Worm (Caenorhabditis elegans) whole organism, late embryonic: ENCODE measurements around the gene pqn-62.

Experiments used
- C08G9.2 ChIP-seq: sonication (generic microtip); optimal IDR thresholded peaks from 2 replicates; lab custom pipeline; 2016; ENCODE audit warnings: mild to moderate bottlenecking, missing genetic modification characterization, moderate library complexity, missing compliant biosample characterization
- K02D7.2 ChIP-seq: sonication (generic microtip); optimal IDR thresholded peaks from 2 replicates; lab custom pipeline; 2017; ENCODE audit warnings: mild to moderate bottlenecking, missing genetic modification characterization, missing compliant biosample characterization
- K09A11.1 ChIP-seq: sonication (generic microtip); optimal IDR thresholded peaks from 2 replicates; lab custom pipeline; 2017; ENCODE audit warnings: antibody characterized with exemption, mild to moderate bottlenecking, missing genetic modification characterization, missing compliant biosample characterization; ENCODE audit not compliant: insufficient read depth
- Y22D7AL.16 ChIP-seq: sonication (generic microtip); optimal IDR thresholded peaks from 2 replicates; lab custom pipeline; 2016; ENCODE audit warnings: missing genetic modification characterization, missing compliant biosample characterization
- ceh-14 ChIP-seq: sonication (generic microtip); optimal IDR thresholded peaks from 2 replicates; lab custom pipeline; 2016; ENCODE audit warnings: missing genotype, missing genetic modification characterization, missing compliant biosample characterization
- ceh-18 ChIP-seq: sonication (generic microtip); optimal IDR thresholded peaks from 2 replicates; lab custom pipeline; 2016; ENCODE audit warnings: missing genetic modification characterization, missing compliant biosample characterization
- ceh-19 ChIP-seq: fragments of 200-800 bp; sonication (Bioruptor generic); optimal IDR thresholded peaks from 2 replicates; lab custom pipeline; 2018; ENCODE audit warnings: mild to moderate bottlenecking, missing genetic modification characterization, missing compliant biosample characterization
- ceh-30 ChIP-seq: fragments of 150-350 bp; optimal IDR thresholded peaks from 2 replicates; lab custom pipeline; 2014; ENCODE audit warnings: missing biosample characterization, missing genetic modification characterization
- ceh-31 ChIP-seq: sonication (generic microtip); optimal IDR thresholded peaks from 2 replicates; lab custom pipeline; 2016; ENCODE audit warnings: missing genetic modification characterization, missing compliant biosample characterization
- ceh-34 ChIP-seq: sonication (generic microtip); optimal IDR thresholded peaks from 2 replicates; lab custom pipeline; 2016; ENCODE audit warnings: mild to moderate bottlenecking, missing genetic modification characterization, missing compliant biosample characterization
- ceh-45 ChIP-seq: fragments of 200-800 bp; sonication (Bioruptor generic); IDR thresholded peaks from 2 replicates; pipeline ENCODE4 v1.3.6; 2022; ENCODE audit warnings: missing genetic modification reagents, missing genetic modification characterization, missing compliant biosample characterization
- ceh-48 ChIP-seq: sonication (generic microtip); optimal IDR thresholded peaks from 2 replicates; lab custom pipeline; 2016; ENCODE audit warnings: missing genetic modification characterization, inconsistent platforms, missing compliant biosample characterization
- ceh-9 ChIP-seq: sonication (generic microtip); optimal IDR thresholded peaks from 2 replicates; lab custom pipeline; 2016; ENCODE audit warnings: mild to moderate bottlenecking, missing genetic modification characterization, inconsistent platforms, missing compliant biosample characterization
- che-1 ChIP-seq: sonication (generic microtip); optimal IDR thresholded peaks from 2 replicates; lab custom pipeline; 2016; ENCODE audit warnings: mild to moderate bottlenecking, missing genetic modification characterization, missing compliant biosample characterization
- dve-1 ChIP-seq: sonication (generic microtip); optimal IDR thresholded peaks from 2 replicates; lab custom pipeline; 2017; ENCODE audit warnings: antibody characterized with exemption, mild to moderate bottlenecking, missing genetic modification characterization, missing compliant biosample characterization
- elt-2 ChIP-seq: sonication (generic microtip); optimal IDR thresholded peaks from 2 replicates; lab custom pipeline; 2016; ENCODE audit warnings: missing genetic modification reagents, missing genetic modification characterization, missing compliant biosample characterization
- fkh-10 ChIP-seq: fragments of 150-350 bp; optimal IDR thresholded peaks from 2 replicates; lab custom pipeline; 2014; ENCODE audit warnings: missing biosample characterization, missing genetic modification reagents, missing genetic modification characterization
- fkh-6 ChIP-seq: sonication (generic microtip); optimal IDR thresholded peaks from 2 replicates; lab custom pipeline; 2016; ENCODE audit warnings: missing genetic modification characterization, missing compliant biosample characterization
- gmeb-2 ChIP-seq: sonication (generic microtip); optimal IDR thresholded peaks from 2 replicates; lab custom pipeline; 2016; ENCODE audit warnings: missing genetic modification characterization, inconsistent platforms, missing compliant biosample characterization
- lin-11 ChIP-seq: fragments of 200-800 bp; sonication (Bioruptor generic); optimal IDR thresholded peaks from 2 replicates; lab custom pipeline; 2018; ENCODE audit warnings: mild to moderate bottlenecking, missing genetic modification characterization, missing compliant biosample characterization
- madf-2 ChIP-seq: sonication (generic microtip); optimal IDR thresholded peaks from 2 replicates; lab custom pipeline; 2017; ENCODE audit warnings: missing genetic modification characterization, missing compliant biosample characterization
- nfya-1 ChIP-seq: sonication (generic microtip); optimal IDR thresholded peaks from 2 replicates; lab custom pipeline; 2017; ENCODE audit warnings: missing genetic modification characterization, mild to moderate bottlenecking, missing compliant biosample characterization, antibody characterized with exemption, moderate library complexity
- nhr-232 ChIP-seq: sonication (generic microtip); optimal IDR thresholded peaks from 2 replicates; lab custom pipeline; 2016; ENCODE audit warnings: missing genetic modification characterization, missing compliant biosample characterization
- pag-3 ChIP-seq: sonication (generic microtip); optimal IDR thresholded peaks from 2 replicates; lab custom pipeline; 2016; ENCODE audit warnings: missing compliant biosample characterization, missing genetic modification characterization, borderline replicate concordance
- pat-9 ChIP-seq: fragments of 200-800 bp; sonication (Bioruptor generic); optimal IDR thresholded peaks from 2 replicates; lab custom pipeline; 2018; ENCODE audit warnings: mild to moderate bottlenecking, missing genetic modification characterization, moderate library complexity, missing compliant biosample characterization
- pha-2 ChIP-seq: sonication (generic microtip); optimal IDR thresholded peaks from 2 replicates; lab custom pipeline; 2017; ENCODE audit warnings: mild to moderate bottlenecking, missing genetic modification characterization, missing compliant biosample characterization
- pros-1 ChIP-seq: fragments of 150-350 bp; optimal IDR thresholded peaks from 2 replicates; lab custom pipeline; 2014; ENCODE audit warnings: missing biosample characterization, missing genetic modification reagents, missing genetic modification characterization
- ref-2 ChIP-seq: sonication (generic microtip); optimal IDR thresholded peaks from 2 replicates; lab custom pipeline; 2016; ENCODE audit warnings: missing genetic modification characterization, missing compliant biosample characterization
- rnt-1 ChIP-seq: sonication (generic microtip); optimal IDR thresholded peaks from 2 replicates; lab custom pipeline; 2016; ENCODE audit warnings: missing genetic modification characterization, missing compliant biosample characterization
- sdc-2 ChIP-seq: sonication (generic microtip); optimal IDR thresholded peaks from 2 replicates; lab custom pipeline; 2016; ENCODE audit warnings: missing genotype, missing genetic modification characterization, missing compliant biosample characterization
- sox-2 ChIP-seq: fragments of 200-800 bp; sonication (Bioruptor generic); IDR thresholded peaks from 2 replicates; pipeline ENCODE4 v1.3.6; 2022; ENCODE audit warnings: missing genetic modification reagents, missing genetic modification characterization, missing compliant biosample characterization
- sox-4 ChIP-seq: sonication (generic microtip); optimal IDR thresholded peaks from 2 replicates; lab custom pipeline; 2017; ENCODE audit warnings: mild to moderate bottlenecking, missing genetic modification characterization, inconsistent platforms, missing compliant biosample characterization
- tbx-2 ChIP-seq: sonication (generic microtip); optimal IDR thresholded peaks from 2 replicates; lab custom pipeline; 2016; ENCODE audit warnings: missing genetic modification characterization, missing compliant biosample characterization
- tbx-7 ChIP-seq: sonication (generic microtip); optimal IDR thresholded peaks from 2 replicates; lab custom pipeline; 2016; ENCODE audit warnings: missing genotype, missing genetic modification characterization, missing compliant biosample characterization
- ttx-3 ChIP-seq: sonication (generic microtip); optimal IDR thresholded peaks from 2 replicates; lab custom pipeline; 2016; ENCODE audit warnings: missing genetic modification reagents, missing genetic modification characterization, missing compliant biosample characterization
- unc-3 ChIP-seq, 2 experiments: fragments of 200-800 bp in 1 of 2; sonication (Bioruptor generic) in 1 of 2; sonication (generic microtip) in 1 of 2; conservative IDR thresholded peaks in 1 of 2; optimal IDR thresholded peaks in 1 of 2; 2 replicates each; pipeline versions ENCODE4 v1.3.6 to Lab custom; 2016 to 2022; ENCODE audit warnings: missing compliant biosample characterization in 2 of 2, missing genetic modification characterization in 2 of 2, missing genetic modification reagents in 1 of 2
- unc-42 ChIP-seq: sonication (generic microtip); optimal IDR thresholded peaks from 2 replicates; lab custom pipeline; 2016; ENCODE audit warnings: missing genotype, missing genetic modification characterization, missing compliant biosample characterization
- unc-55 ChIP-seq: sonication (generic microtip); optimal IDR thresholded peaks from 2 replicates; lab custom pipeline; 2017; ENCODE audit warnings: missing biosample characterization, missing genetic modification reagents, missing genetic modification characterization
- unc-86 ChIP-seq: sonication (generic microtip); optimal IDR thresholded peaks from 2 replicates; lab custom pipeline; 2016; ENCODE audit warnings: missing genetic modification characterization, missing compliant biosample characterization
- ztf-16 ChIP-seq: sonication (generic microtip); optimal IDR thresholded peaks from 2 replicates; lab custom pipeline; 2017; ENCODE audit warnings: missing genetic modification characterization, missing compliant biosample characterization

Gene pqn-62

ce11 chrX:5243382-5243979 is 47.6 kb downstream of the pqn-62 start, which contains the start of gene mtm-5:
TSS of gene mtm-5 (minus strand) at chrX:5243408.
- TF ChIP-seq nhr-232 (tag; lab: Kevin White, UChicago) (no peak), K02D7.2 (tag; lab: Kevin White, UChicago) (no peak), tbx-7 (tag; lab: Kevin White, UChicago) (no peak), sox-2 (GFP tag; lab: Robert Waterston, UW) (peak; percentile 1; the same call in 1 of the 2 replicates), pat-9 (tag; lab: Kevin White, UChicago) (no peak), tbx-2 (tag; lab: Kevin White, UChicago) (no peak), fkh-10 (GFP tag; lab: Kevin White, UChicago) (no peak), unc-42 (tag; lab: Kevin White, UChicago) (peak; percentile 33), ceh-14 (tag; lab: Kevin White, UChicago) (no peak), madf-2 (no peak), ceh-9 (tag; lab: Kevin White, UChicago) (no peak), unc-3 (GFP tag; conservative IDR thresholded peaks at IDR 0.05; lab: Robert Waterston, UW) (no peak), unc-3 (tag; optimal IDR thresholded peaks at IDR 0.05; lab: Kevin White, UChicago) (no peak)
- TF ChIP-seq, all 69 proteins: peak for 2

ce11 chrX:5244041-5244440 is 48.1 kb downstream of the pqn-62 start, which contains the start of gene Y34B4A.7:
TSS of gene Y34B4A.7 (plus strand) at chrX:5244337.
- TF ChIP-seq ceh-34 (tag; lab: Kevin White, UChicago) (peak; percentile 23), elt-2 (tag; lab: Kevin White, UChicago) (peak; percentile 52), tbx-2 (tag; lab: Kevin White, UChicago) (peak; percentile 39), Y22D7AL.16 (no peak), rnt-1 (peak; percentile 39), nfya-1 (tag; lab: Kevin White, UChicago) (peak; percentile 53), ceh-31 (tag; lab: Kevin White, UChicago) (peak; percentile 3), ceh-30 (tag; lab: Kevin White, UChicago) (no peak), sdc-2 (peak; percentile 37), unc-55 (GFP tag; lab: Kevin White, UChicago) (peak; percentile 60), ref-2 (tag; lab: Kevin White, UChicago) (peak; percentile 6), pros-1 (tag; lab: Kevin White, UChicago) (no peak), dve-1 (tag; lab: Kevin White, UChicago) (no peak), ttx-3 (tag; lab: Kevin White, UChicago) (peak; percentile 18), ceh-18 (tag; lab: Kevin White, UChicago) (no peak), unc-42 (tag; lab: Kevin White, UChicago) (peak; percentile 32), gmeb-2 (no peak)

DNA sequence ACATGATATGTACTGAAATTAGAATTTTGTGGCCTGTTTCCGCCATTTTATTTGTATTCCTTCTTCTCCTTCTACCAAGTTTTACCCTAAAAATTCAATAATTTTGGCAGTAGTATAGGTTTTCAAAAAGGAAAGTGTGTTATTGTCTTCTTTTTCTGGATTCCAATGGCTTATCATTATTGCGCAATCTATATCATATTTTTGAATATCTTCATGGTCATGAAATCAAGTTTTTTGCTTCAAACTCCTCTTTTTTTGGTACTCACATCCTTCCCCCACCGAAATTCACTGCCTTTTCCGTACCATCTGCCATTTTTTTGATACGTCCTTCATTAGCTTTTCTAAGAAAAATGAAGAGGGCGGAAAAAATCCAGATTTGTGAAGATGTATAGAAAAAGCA is 52.8 kb downstream of the pqn-62 start:
- TF ChIP-seq pag-3, result no peak
- TF ChIP-seq ceh-30 (tag; lab: Kevin White, UChicago), result no peak
- TF ChIP-seq che-1 (tag; lab: Kevin White, UChicago), result no peak
- no peak for TF ChIP-seq unc-86 (tag; lab: Kevin White, UChicago)
- TF ChIP-seq pha-2 (tag; lab: Kevin White, UChicago), result no peak

ce11 chrX:5249603-5250002 is 53.7 kb downstream of the pqn-62 start, which contains the start of gene Y34B4A.10:
TSS of gene Y34B4A.10 (plus strand) at chrX:5249903.
- no peak for TF ChIP-seq ceh-9 (tag; lab: Kevin White, UChicago)
- TF ChIP-seq tbx-7 (tag; lab: Kevin White, UChicago), result no peak
- TF ChIP-seq ztf-16 (tag; lab: Kevin White, UChicago), result no peak
- TF ChIP-seq lin-11, result no peak
- TF ChIP-seq fkh-10 (GFP tag; lab: Kevin White, UChicago), result no peak
- no peak for TF ChIP-seq Y22D7AL.16
- TF ChIP-seq madf-2, result no peak
- TF ChIP-seq ceh-19 (GFP tag; lab: Kevin White, UChicago), result no peak
- TF ChIP-seq K09A11.1 (tag; lab: Kevin White, UChicago), result no peak
- TF ChIP-seq ttx-3 (tag; lab: Kevin White, UChicago), result no peak
- no peak for TF ChIP-seq unc-55 (GFP tag; lab: Kevin White, UChicago)
- TF ChIP-seq ceh-48 (tag; lab: Kevin White, UChicago), result no peak
- TF ChIP-seq ceh-45 (GFP tag; lab: Robert Waterston, UW), result no peak
- no peak for TF ChIP-seq fkh-6 (tag; lab: Kevin White, UChicago)
- TF ChIP-seq che-1 (tag; lab: Kevin White, UChicago), result no peak
- no peak for TF ChIP-seq ceh-30 (tag; lab: Kevin White, UChicago)
- TF ChIP-seq sox-4 (tag; lab: Kevin White, UChicago), result no peak
- TF ChIP-seq sdc-2, result no peak
- TF ChIP-seq C08G9.2 (tag; lab: Kevin White, UChicago), result no peak
- no peak for TF ChIP-seq dve-1 (tag; lab: Kevin White, UChicago)
